Fruit fly (Drosophila melanogaster) whole organism, embryonic: ENCODE measurements around the gene CG1640.

Experiments
- Asciz ChIP-seq: fragments of 200-800 bp; sonication (Bioruptor generic); optimal IDR thresholded peaks from 2 replicates; lab custom pipeline; 2017; ENCODE audit warnings: missing biosample characterization, mild to moderate bottlenecking, missing genetic modification characterization, missing genetic modification reagents
- CG10321 ChIP-seq: fragments of 200-800 bp; sonication (Bioruptor generic); IDR thresholded peaks from 2 replicates; pipeline ENCODE4 v1.3.6; 2022; ENCODE audit warnings: missing biosample characterization, missing genetic modification characterization
- CG11247 ChIP-seq: fragments of 200-800 bp; sonication (Bioruptor generic); IDR thresholded peaks from 2 replicates; pipeline ENCODE4 v1.3.6; 2022; ENCODE audit warnings: missing biosample characterization, missing genetic modification characterization
- CG11398 ChIP-seq: fragments of 200-800 bp; sonication (Bioruptor generic); optimal IDR thresholded peaks from 2 replicates; lab custom pipeline; 2016; ENCODE audit warnings: missing biosample characterization, missing genetic modification characterization
- CG11456 ChIP-seq: fragments of 200-800 bp; sonication (Bioruptor generic); IDR thresholded peaks from 3 replicates; pipeline ENCODE4 v1.3.6; 2022; ENCODE audit warnings: missing biosample characterization, missing genetic modification characterization
- CG12391 ChIP-seq: fragments of 200-800 bp; sonication (Bioruptor generic); optimal IDR thresholded peaks from 3 replicates; lab custom pipeline; 2018; ENCODE audit warnings: missing biosample characterization, mild to moderate bottlenecking, missing genetic modification characterization, moderate library complexity
- CG13296 ChIP-seq: fragments of 200-800 bp; sonication (Bioruptor generic); optimal IDR thresholded peaks from 3 replicates; lab custom pipeline; 2018; ENCODE audit warnings: missing biosample characterization, mild to moderate bottlenecking, missing genetic modification characterization
- CG13424 ChIP-seq: fragments of 200-800 bp; sonication (Bioruptor generic); optimal IDR thresholded peaks from 2 replicates; lab custom pipeline; 2019; ENCODE audit warnings: missing biosample characterization, mild to moderate bottlenecking, missing genetic modification characterization, moderate library complexity
- CG13894 ChIP-seq: fragments of 200-800 bp; sonication (Bioruptor generic); optimal IDR thresholded peaks from 3 replicates; lab custom pipeline; 2018; ENCODE audit warnings: missing biosample characterization, mild to moderate bottlenecking, missing genetic modification characterization, moderate library complexity
- CG1602 ChIP-seq: fragments of 200-800 bp; sonication (Bioruptor generic); optimal IDR thresholded peaks from 3 replicates; lab custom pipeline; 2016; ENCODE audit warnings: missing biosample characterization, missing genetic modification characterization
- CG1647 ChIP-seq: fragments of 200-800 bp; sonication (Bioruptor generic); optimal IDR thresholded peaks from 3 replicates; lab custom pipeline; 2016; ENCODE audit warnings: missing biosample characterization, missing genetic modification characterization
- CG16779 ChIP-seq: fragments of 200-800 bp; sonication (Bioruptor generic); IDR thresholded peaks from 2 replicates; pipeline ENCODE4 v1.3.6; 2022; ENCODE audit warnings: missing biosample characterization, missing genetic modification characterization
- CG1832 ChIP-seq: fragments of 200-800 bp; sonication (Bioruptor generic); optimal IDR thresholded peaks from 2 replicates; lab custom pipeline; 2017; ENCODE audit warnings: missing biosample characterization, mild to moderate bottlenecking, missing genetic modification characterization, inconsistent platforms
- CG18619 ChIP-seq: fragments of 200-800 bp; sonication (Bioruptor generic); optimal IDR thresholded peaks from 3 replicates; lab custom pipeline; 2017; ENCODE audit warnings: missing biosample characterization, mild to moderate bottlenecking, missing genetic modification characterization
- CG2678 ChIP-seq: fragments of 200-800 bp; sonication (Bioruptor generic); optimal IDR thresholded peaks from 3 replicates; lab custom pipeline; 2019; ENCODE audit warnings: missing biosample characterization, mild to moderate bottlenecking, missing genetic modification characterization, moderate library complexity
- CG31365 ChIP-seq: fragments of 200-800 bp; sonication (Bioruptor generic); optimal IDR thresholded peaks from 2 replicates; lab custom pipeline; 2018; ENCODE audit warnings: missing biosample characterization, mild to moderate bottlenecking, missing genetic modification characterization
- CG7556 ChIP-seq: fragments of 200-800 bp; sonication (Bioruptor generic); optimal IDR thresholded peaks from 2 replicates; lab custom pipeline; 2017; ENCODE audit warnings: missing biosample characterization, mild to moderate bottlenecking, missing genetic modification characterization
- CG8924 ChIP-seq: fragments of 200-800 bp; optimal IDR thresholded peaks from 3 replicates; lab custom pipeline; 2019; ENCODE audit warnings: missing biosample characterization, mild to moderate bottlenecking, missing genetic modification characterization, moderate library complexity
- CG9932 ChIP-seq: fragments of 200-800 bp; sonication (Bioruptor generic); IDR thresholded peaks from 2 replicates; pipeline ENCODE4 v1.3.6; 2022; ENCODE audit warnings: missing biosample characterization, missing genetic modification characterization
- CTCF ChIP-seq: fragments of 200-800 bp; sonication (Bioruptor generic); optimal IDR thresholded peaks from 2 replicates; lab custom pipeline; 2017; ENCODE audit warnings: missing biosample characterization, mild to moderate bottlenecking, missing genetic modification characterization, moderate library complexity
- Dad ChIP-seq: fragments of 200-800 bp; sonication (Bioruptor generic); optimal IDR thresholded peaks from 3 replicates; lab custom pipeline; 2016; ENCODE audit warnings: missing biosample characterization, missing genetic modification characterization
- Deaf1 ChIP-seq: fragments of 200-800 bp; optimal IDR thresholded peaks from 3 replicates; lab custom pipeline; 2019; ENCODE audit warnings: missing biosample characterization, mild to moderate bottlenecking, missing genetic modification characterization, moderate library complexity
- Ets65A ChIP-seq: fragments of 200-800 bp; sonication (Bioruptor generic); peaks from one replicate; lab custom pipeline; 2016; ENCODE audit warnings: missing biosample characterization, missing genetic modification characterization
- Gsc ChIP-seq: fragments of 200-800 bp; sonication (Bioruptor generic); IDR thresholded peaks from 2 replicates; pipeline ENCODE4 v1.3.6; 2022; ENCODE audit warnings: missing biosample characterization, missing genetic modification characterization
- HHEX ChIP-seq: fragments of 200-800 bp; sonication (Bioruptor generic); optimal IDR thresholded peaks from 3 replicates; lab custom pipeline; 2017; ENCODE audit warnings: missing biosample characterization, mild to moderate bottlenecking, missing genetic modification characterization, missing genetic modification reagents
- HLH3B ChIP-seq: fragments of 200-800 bp; sonication (Bioruptor generic); IDR thresholded peaks from 2 replicates; pipeline ENCODE4 v1.3.6; 2022; ENCODE audit warnings: missing biosample characterization, missing genetic modification characterization
- Kr ChIP-seq: fragments of 200-800 bp; sonication (Bioruptor generic); optimal IDR thresholded peaks from 2 replicates; lab custom pipeline; 2017; ENCODE audit warnings: missing biosample characterization, mild to moderate bottlenecking, missing genetic modification characterization
- Max ChIP-seq: fragments of 200-800 bp; sonication (Bioruptor generic); optimal IDR thresholded peaks from 2 replicates; lab custom pipeline; 2016; ENCODE audit warnings: missing biosample characterization, mild to moderate bottlenecking, missing genetic modification characterization
- Med ChIP-seq: fragments of 200-800 bp; sonication (Bioruptor generic); peaks from one replicate; lab custom pipeline; 2016; ENCODE audit warnings: missing biosample characterization, missing genetic modification characterization, mild to moderate bottlenecking, inconsistent platforms, moderate library complexity
- Oli ChIP-seq: fragments of 200-800 bp; sonication (Bioruptor generic); optimal IDR thresholded peaks from 2 replicates; lab custom pipeline; 2018; ENCODE audit warnings: missing biosample characterization, mild to moderate bottlenecking, missing genetic modification characterization, moderate library complexity
- Ravus ChIP-seq: fragments of 200-800 bp; sonication (Bioruptor generic); IDR thresholded peaks from 2 replicates; pipeline ENCODE4 v1.3.6; 2022; ENCODE audit warnings: missing biosample characterization, missing genetic modification characterization
- Side ChIP-seq: fragments of 200-800 bp; sonication (Bioruptor generic); optimal IDR thresholded peaks from 2 replicates; lab custom pipeline; 2016; ENCODE audit warnings: missing biosample characterization, missing genetic modification characterization
- Spps ChIP-seq: fragments of 200-800 bp; sonication (Bioruptor generic); optimal IDR thresholded peaks from 2 replicates; lab custom pipeline; 2018; ENCODE audit warnings: missing biosample characterization, mild to moderate bottlenecking, missing genetic modification characterization
- Sry-β ChIP-seq: fragments of 200-800 bp; sonication (Bioruptor generic); optimal IDR thresholded peaks from 2 replicates; lab custom pipeline; 2018; ENCODE audit warnings: missing biosample characterization, mild to moderate bottlenecking, missing genetic modification characterization, moderate library complexity
- bigmax ChIP-seq: fragments of 200-800 bp; sonication (Bioruptor generic); optimal IDR thresholded peaks from 2 replicates; lab custom pipeline; 2018; ENCODE audit warnings: missing biosample characterization, mild to moderate bottlenecking, missing genetic modification characterization
- caup ChIP-seq: fragments of 200-800 bp; sonication (Bioruptor generic); optimal IDR thresholded peaks from 3 replicates; lab custom pipeline; 2017; ENCODE audit warnings: missing biosample characterization, mild to moderate bottlenecking, missing genetic modification characterization, moderate library complexity; ENCODE audit not compliant: severe bottlenecking
- ci ChIP-seq: fragments of 200-800 bp; sonication (Bioruptor generic); IDR thresholded peaks from 3 replicates; pipeline ENCODE4 v1.3.6; 2022; ENCODE audit warnings: missing biosample characterization, missing genetic modification characterization
- dmrt99B ChIP-seq: fragments of 200-800 bp; sonication (Bioruptor generic); optimal IDR thresholded peaks from 2 replicates; lab custom pipeline; 2018; ENCODE audit warnings: missing biosample characterization, mild to moderate bottlenecking, missing genetic modification characterization, moderate library complexity
- en ChIP-seq: fragments of 200-800 bp; sonication (Bioruptor generic); optimal IDR thresholded peaks from 2 replicates; lab custom pipeline; 2016; ENCODE audit warnings: missing biosample characterization, missing genetic modification characterization
- fd96Cb ChIP-seq: fragments of 200-800 bp; sonication (Bioruptor generic); optimal IDR thresholded peaks from 2 replicates; lab custom pipeline; 2018; ENCODE audit warnings: missing biosample characterization, mild to moderate bottlenecking, missing genetic modification characterization, moderate library complexity
- fru ChIP-seq: fragments of >200 bp; optimal IDR thresholded peaks from 2 replicates; lab custom pipeline; 2017
- gce ChIP-seq: fragments of 200-800 bp; sonication (Bioruptor generic); IDR thresholded peaks from 3 replicates; pipeline ENCODE4 v1.3.6; 2022; ENCODE audit warnings: missing biosample characterization, missing genetic modification characterization
- gcm2 ChIP-seq: fragments of 200-800 bp; sonication (Bioruptor generic); optimal IDR thresholded peaks from 2 replicates; lab custom pipeline; 2016; ENCODE audit warnings: missing biosample characterization, missing genetic modification characterization
- kah ChIP-seq: fragments of 200-800 bp; sonication (Bioruptor generic); optimal IDR thresholded peaks from 2 replicates; lab custom pipeline; 2018; ENCODE audit warnings: missing biosample characterization, mild to moderate bottlenecking, missing genetic modification characterization
- org-1 ChIP-seq: fragments of 200-800 bp; sonication (Bioruptor generic); optimal IDR thresholded peaks from 2 replicates; lab custom pipeline; 2017; ENCODE audit warnings: missing biosample characterization, missing genetic modification characterization
- pum ChIP-seq: fragments of 200-800 bp; sonication (Bioruptor generic); optimal IDR thresholded peaks from 2 replicates; lab custom pipeline; 2016; ENCODE audit warnings: missing biosample characterization, missing genetic modification characterization
- sc ChIP-seq, 3 experiments: fragments of >200 bp in 2 of 3; fragments of 200-800 bp in 1 of 3; sonication (Bioruptor generic) in 1 of 3; optimal IDR thresholded peaks; 2 replicates in 2 of 3; 3 replicates in 1 of 3; lab custom pipeline; 2017; ENCODE audit warnings: mild to moderate bottlenecking in 1 of 3, missing biosample characterization in 1 of 3, missing genetic modification characterization in 1 of 3, missing genetic modification reagents in 1 of 3
- toy ChIP-seq: fragments of 200-800 bp; sonication (Bioruptor generic); IDR thresholded peaks from 2 replicates; pipeline ENCODE4 v1.3.6; 2022; ENCODE audit warnings: missing biosample characterization, missing genetic modification characterization
- unc-4 ChIP-seq: fragments of 200-800 bp; sonication (Bioruptor generic); IDR thresholded peaks from 2 replicates; pipeline ENCODE4 v1.3.6; 2022; ENCODE audit warnings: missing biosample characterization, missing genetic modification characterization; ENCODE audit not compliant: partially characterized antibody
- unpg ChIP-seq: fragments of 200-800 bp; sonication (Bioruptor generic); optimal IDR thresholded peaks from 3 replicates; lab custom pipeline; 2018; ENCODE audit warnings: missing biosample characterization, mild to moderate bottlenecking, missing genetic modification characterization, moderate library complexity
- wdn ChIP-seq: fragments of 200-800 bp; sonication (Bioruptor generic); IDR thresholded peaks from 2 replicates; pipeline ENCODE4 v1.3.6; 2022; ENCODE audit warnings: missing biosample characterization, missing genetic modification characterization

The CG1640 gene

DNA sequence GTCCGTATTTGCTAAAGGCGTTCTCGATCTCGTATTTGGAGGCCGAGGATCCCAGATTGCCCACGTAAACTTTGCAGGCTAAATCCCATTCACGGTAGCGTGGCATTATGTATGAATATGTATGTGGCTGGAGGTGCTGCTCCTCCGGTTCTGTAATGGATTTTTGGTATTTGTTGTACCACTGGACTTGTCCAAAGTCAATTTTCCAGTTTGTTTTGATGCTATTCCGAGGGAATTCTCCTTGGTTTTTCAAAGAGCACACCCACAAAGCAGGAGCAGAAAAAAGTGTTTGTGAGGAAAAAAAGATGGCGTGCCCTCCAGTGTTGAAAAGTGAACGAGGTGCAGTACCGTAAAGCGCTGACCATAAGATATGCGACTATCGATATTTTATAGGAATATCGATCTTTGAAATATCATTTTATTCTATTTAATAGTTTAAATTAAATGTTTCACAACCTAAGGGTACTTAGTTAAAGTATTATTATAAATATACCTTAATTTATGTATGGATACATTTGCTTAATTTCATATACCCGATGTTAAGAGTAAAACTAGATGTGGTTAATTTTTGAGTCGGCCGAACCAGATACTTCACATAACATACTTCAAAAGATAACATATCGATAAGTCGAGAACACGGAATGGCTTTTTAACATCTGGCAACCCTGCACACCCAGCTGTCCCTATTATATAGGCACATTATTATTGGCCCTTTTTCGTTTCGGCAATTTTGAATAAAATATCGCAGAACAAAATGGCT lies 14.4 kb downstream of the CG1640 start, which contains the start of the genes Rbp1-like and Tim9a (continued):
- peak; percentile 39 for TF ChIP-seq Max (GFP tag; lab: Kevin White, UChicago)
- no peak for TF ChIP-seq fd96Cb
- no peak for TF ChIP-seq CG11247 (GFP tag; lab: Robert Waterston, UW)
- TF ChIP-seq CG2678: peak; percentile 55
- TF ChIP-seq Dad (GFP tag; lab: Kevin White, UChicago): no peak
- TF ChIP-seq en: no peak
- no peak for TF ChIP-seq HHEX (GFP tag; lab: Kevin White, UChicago)
- TF ChIP-seq CG12391: peak; percentile 66
- TF ChIP-seq Med (GFP tag; lab: Kevin White, UChicago): peak; percentile 79
- TF ChIP-seq CG1602 (GFP tag; lab: Kevin White, UChicago): peak; percentile 16
- peak; percentile 9 for TF ChIP-seq Deaf1 (tag; lab: Kevin White, UChicago)
- peak; percentile 76 for TF ChIP-seq unc-4 (GFP tag; lab: Robert Waterston, UW)
- TF ChIP-seq toy: no peak
- TF ChIP-seq wdn: no peak
- no peak for TF ChIP-seq unpg (GFP tag; lab: Kevin White, UChicago)
- TF ChIP-seq CG10321 (GFP tag; lab: Robert Waterston, UW): no peak
- no peak for TF ChIP-seq Kr (GFP tag; lab: Kevin White, UChicago)
- no peak for TF ChIP-seq gcm2 (GFP tag; lab: Kevin White, UChicago)
- no peak for TF ChIP-seq gce (GFP tag; lab: Robert Waterston, UW)
- TF ChIP-seq CG13894: peak; percentile 62
- no peak for TF ChIP-seq CG11398 (GFP tag; lab: Kevin White, UChicago)
- TF ChIP-seq Ets65A (GFP tag; lab: Kevin White, UChicago): peak; percentile 41
- TF ChIP-seq CG7556 (GFP tag; lab: Kevin White, UChicago): peak; percentile 41
- TF ChIP-seq ci (GFP tag; lab: Robert Waterston, UW): no peak
- TF ChIP-seq Sry-β (GFP tag; lab: Kevin White, UChicago): no peak
- TF ChIP-seq CG8924 (tag; lab: Kevin White, UChicago): peak; percentile 46
- no peak for TF ChIP-seq fru (lab: Kevin White, UChicago)
- no peak for TF ChIP-seq HLH3B (GFP tag; lab: Robert Waterston, UW)
- TF ChIP-seq CG13296 (GFP tag; lab: Kevin White, UChicago): peak; percentile 41
- peak; percentile 19 for TF ChIP-seq dmrt99B (tag; lab: Kevin White, UChicago)
- TF ChIP-seq pum (GFP tag; lab: Kevin White, UChicago): no peak
- TF ChIP-seq org-1 (GFP tag; lab: Kevin White, UChicago): no peak
- no peak for TF ChIP-seq CG16779 (GFP tag; lab: Robert Waterston, UW)
- no peak for TF ChIP-seq Asciz (GFP tag; lab: Kevin White, UChicago)
- no peak for TF ChIP-seq bigmax (GFP tag; lab: Kevin White, UChicago)
- TF ChIP-seq Spps (tag; lab: Kevin White, UChicago): no peak
- no peak for TF ChIP-seq CG1647 (GFP tag; lab: Kevin White, UChicago)
- TF ChIP-seq sc (optimal IDR thresholded peaks at IDR 0.05; lab: Kevin White, UChicago): no peak
- no peak for TF ChIP-seq sc (GFP tag; optimal IDR thresholded peaks at IDR 0.05; lab: Kevin White, UChicago)
- TF ChIP-seq CTCF (GFP tag; lab: Kevin White, UChicago): peak; percentile 24
- no peak for TF ChIP-seq CG11456
- peak; percentile 37 for TF ChIP-seq caup
- peak; percentile 65 for TF ChIP-seq CG9932 (GFP tag; lab: Robert Waterston, UW)
- no peak for TF ChIP-seq CG18619 (GFP tag; lab: Kevin White, UChicago)
- no peak for TF ChIP-seq kah (GFP tag; lab: Kevin White, UChicago)
- no peak for TF ChIP-seq Oli (tag; lab: Kevin White, UChicago)
- no peak for TF ChIP-seq Ravus
- no peak for TF ChIP-seq CG31365
- TF ChIP-seq Side (GFP tag; lab: Kevin White, UChicago): no peak
- TF ChIP-seq CG1832 (GFP tag; lab: Kevin White, UChicago): no peak
- TF ChIP-seq Gsc (GFP tag; lab: Robert Waterston, UW): no peak
- TF ChIP-seq CG13424 (tag; lab: Kevin White, UChicago): peak; percentile 30
